Worm (Caenorhabditis elegans) whole organism, L2 larva: ENCODE measurements around the gene fbxa-75.

Experiments used
- C34F6.9 ChIP-seq: fragments of 150-350 bp; optimal IDR thresholded peaks from 2 replicates; lab custom pipeline; 2014; ENCODE audit warnings: missing biosample characterization, missing genetic modification characterization
- F13H6.1 ChIP-seq: sonication (generic microtip); optimal IDR thresholded peaks from 2 replicates; lab custom pipeline; 2016; ENCODE audit warnings: missing genetic modification characterization, missing compliant biosample characterization
- Y55F3AM.14 ChIP-seq: fragments of 200-800 bp; sonication (Bioruptor generic); optimal IDR thresholded peaks from 2 replicates; lab custom pipeline; 2018; ENCODE audit warnings: mild to moderate bottlenecking, missing genetic modification characterization, missing compliant biosample characterization
- ZK546.5 ChIP-seq: sonication (generic microtip); optimal IDR thresholded peaks from 2 replicates; lab custom pipeline; 2017; ENCODE audit warnings: missing biosample characterization, missing genetic modification characterization
- alr-1 ChIP-seq: fragments of 150-350 bp; optimal IDR thresholded peaks from 2 replicates; lab custom pipeline; 2014; ENCODE audit warnings: missing biosample characterization, missing genetic modification characterization
- aly-2 ChIP-seq: fragments of 150-350 bp; optimal IDR thresholded peaks from 2 replicates; lab custom pipeline; 2014; ENCODE audit warnings: missing biosample characterization, missing genetic modification characterization
- blmp-1 ChIP-seq: sonication (generic microtip); optimal IDR thresholded peaks from 2 replicates; lab custom pipeline; 2017; ENCODE audit warnings: missing genetic modification characterization, mild to moderate bottlenecking, missing compliant biosample characterization, antibody characterized with exemption, moderate library complexity; ENCODE audit not compliant: insufficient read depth
- ceh-82 ChIP-seq: fragments of 150-350 bp; optimal IDR thresholded peaks from 2 replicates; lab custom pipeline; 2014; ENCODE audit warnings: missing biosample characterization, missing genetic modification characterization
- crh-2 ChIP-seq: sonication (generic microtip); optimal IDR thresholded peaks from 2 replicates; lab custom pipeline; 2017; ENCODE audit warnings: missing biosample characterization, missing genetic modification characterization
- egl-27 ChIP-seq: sonication (generic microtip); optimal IDR thresholded peaks from 3 replicates; lab custom pipeline; 2017; ENCODE audit warnings: missing biosample characterization, missing genetic modification reagents, missing genetic modification characterization
- elt-1 ChIP-seq: fragments of 150-350 bp; optimal IDR thresholded peaks from 2 replicates; lab custom pipeline; 2014; ENCODE audit warnings: missing biosample characterization, missing genetic modification characterization
- fos-1 ChIP-seq: fragments of 150-350 bp; optimal IDR thresholded peaks from 2 replicates; lab custom pipeline; 2014; ENCODE audit warnings: missing biosample characterization, missing genetic modification characterization
- gmeb-1 ChIP-seq: fragments of 150-350 bp; optimal IDR thresholded peaks from 2 replicates; lab custom pipeline; 2014; ENCODE audit warnings: missing biosample characterization, missing genetic modification characterization
- lin-13 ChIP-seq: fragments of 150-350 bp; optimal IDR thresholded peaks from 2 replicates; lab custom pipeline; 2014; ENCODE audit warnings: missing biosample characterization, missing genetic modification reagents, missing genetic modification characterization
- lin-39 ChIP-seq: fragments of 150-350 bp; optimal IDR thresholded peaks from 2 replicates; lab custom pipeline; 2014; ENCODE audit warnings: missing biosample characterization, missing genetic modification reagents, missing genetic modification characterization
- mdl-1 ChIP-seq, 2 experiments: fragments of 150-350 bp in 1 of 2; sonication (generic microtip) in 1 of 2; optimal IDR thresholded peaks; 2 replicates each; lab custom pipeline; 2017; ENCODE audit warnings: missing biosample characterization in 2 of 2, missing genetic modification characterization in 2 of 2
- nhr-10 ChIP-seq: sonication (generic microtip); optimal IDR thresholded peaks from 2 replicates; lab custom pipeline; 2017; ENCODE audit warnings: missing biosample characterization, missing genetic modification characterization
- nhr-11 ChIP-seq: fragments of 150-350 bp; optimal IDR thresholded peaks from 2 replicates; lab custom pipeline; 2014; ENCODE audit warnings: missing biosample characterization, missing genetic modification characterization
- nhr-12 ChIP-seq: fragments of 150-350 bp; optimal IDR thresholded peaks from 2 replicates; lab custom pipeline; 2014; ENCODE audit warnings: missing biosample characterization, missing genetic modification characterization
- nhr-129 ChIP-seq: fragments of 150-350 bp; optimal IDR thresholded peaks from 2 replicates; lab custom pipeline; 2014; ENCODE audit warnings: missing biosample characterization, missing genetic modification characterization
- nhr-21 ChIP-seq: fragments of 150-350 bp; optimal IDR thresholded peaks from 2 replicates; lab custom pipeline; 2014; ENCODE audit warnings: missing biosample characterization, missing genetic modification characterization
- nhr-23 ChIP-seq: fragments of 150-350 bp; optimal IDR thresholded peaks from 2 replicates; lab custom pipeline; 2014; ENCODE audit warnings: missing biosample characterization, missing genetic modification reagents, missing genetic modification characterization
- nhr-25 ChIP-seq: fragments of 150-350 bp; sonication (generic microtip); optimal IDR thresholded peaks from 3 replicates; lab custom pipeline; 2014; ENCODE audit warnings: missing biosample characterization, missing genetic modification characterization
- nhr-6 ChIP-seq: fragments of 150-350 bp; optimal IDR thresholded peaks from 2 replicates; lab custom pipeline; 2014; ENCODE audit warnings: missing biosample characterization, missing genetic modification characterization
- nhr-77 ChIP-seq: fragments of 150-350 bp; optimal IDR thresholded peaks from 2 replicates; lab custom pipeline; 2014; ENCODE audit warnings: missing biosample characterization, missing genetic modification characterization
- sem-4 ChIP-seq: fragments of 150-350 bp; optimal IDR thresholded peaks from 2 replicates; lab custom pipeline; 2014; ENCODE audit warnings: missing biosample characterization, missing genetic modification reagents, missing genetic modification characterization
- skn-1 ChIP-seq: sonication (generic microtip); optimal IDR thresholded peaks from 2 replicates; lab custom pipeline; 2017; ENCODE audit warnings: missing biosample characterization, missing genetic modification characterization
- sma-3 ChIP-seq: sonication (generic microtip); optimal IDR thresholded peaks from 2 replicates; lab custom pipeline; 2016; ENCODE audit warnings: missing genetic modification reagents, missing genetic modification characterization, missing compliant biosample characterization
- sma-9 ChIP-seq, 2 experiments: fragments of 150-350 bp in 1 of 2; sonication (generic microtip) in 1 of 2; optimal IDR thresholded peaks; 2 replicates each; lab custom pipeline; 2014 to 2016; ENCODE audit warnings: missing genetic modification characterization in 2 of 2, mild to moderate bottlenecking in 1 of 2, missing biosample characterization in 1 of 2, missing compliant biosample characterization in 1 of 2, missing genetic modification reagents in 1 of 2, moderate library complexity in 1 of 2
- unc-55 ChIP-seq: fragments of 150-350 bp; sonication (generic microtip); optimal IDR thresholded peaks from 3 replicates; lab custom pipeline; 2014; ENCODE audit warnings: missing biosample characterization, missing genetic modification reagents, missing genetic modification characterization
- unc-62 ChIP-seq: fragments of 150-350 bp; optimal IDR thresholded peaks from 2 replicates; lab custom pipeline; 2014; ENCODE audit warnings: missing biosample characterization, missing genetic modification reagents, missing genetic modification characterization
- zag-1 ChIP-seq: fragments of 150-350 bp; optimal IDR thresholded peaks from 2 replicates; lab custom pipeline; 2014; ENCODE audit warnings: missing biosample characterization, missing genetic modification characterization
- ztf-11 ChIP-seq: sonication (generic microtip); optimal IDR thresholded peaks from 2 replicates; lab custom pipeline; 2017; ENCODE audit warnings: missing biosample characterization, missing genetic modification characterization
- ztf-4 ChIP-seq: fragments of 150-350 bp; optimal IDR thresholded peaks from 2 replicates; lab custom pipeline; 2014; ENCODE audit warnings: missing biosample characterization, missing genetic modification characterization

fbxa-75 gene

ce11 chrIII:1315038-1315437 is 11.5 kb downstream of the fbxa-75 start, which contains the start of the genes fbxa-80 and fbxa-19:
Gene fbxa-80 (minus strand): TSS chrIII:1315210.
Gene fbxa-19 (plus strand): TSS chrIII:1315401.
- TF ChIP-seq fos-1 (tag; lab: Kevin White, UChicago) (peak; percentile 78), skn-1 (tag; lab: Kevin White, UChicago) (no peak), ztf-11 (tag; lab: Kevin White, UChicago) (no peak)

ce11 chrIII:1321561-1321960 is 18.0 kb downstream of the fbxa-75 start, which contains the start of gene fbxa-15:
Gene fbxa-15 (minus strand): TSS chrIII:1321661.
- TF ChIP-seq lin-39 (no peak), fos-1 (tag; lab: Kevin White, UChicago) (peak; percentile 23)

- TF ChIP-seq C34F6.9 (tag; lab: Kevin White, UChicago) (no peak), nhr-11 (tag; lab: Kevin White, UChicago) (no peak), crh-2 (peak; percentile 1), nhr-129 (tag; lab: Kevin White, UChicago) (no peak), gmeb-1 (tag; lab: Kevin White, UChicago) (no peak), skn-1 (tag; lab: Kevin White, UChicago) (no peak), nhr-25 (tag; lab: Kevin White, UChicago) (no peak), nhr-6 (no peak), nhr-12 (tag; lab: Kevin White, UChicago) (no peak), nhr-23 (tag; lab: Kevin White, UChicago) (no peak), nhr-21 (tag; lab: Kevin White, UChicago) (no peak), alr-1 (tag; lab: Kevin White, UChicago) (no peak), fos-1 (tag; lab: Kevin White, UChicago) (peak; percentile 89), unc-62 (GFP tag; lab: Kevin White, UChicago) (no peak), sma-9 (GFP tag; optimal IDR thresholded peaks at IDR 0.05; lab: Kevin White, UChicago) (peak; percentile 42), sma-9 (tag; optimal IDR thresholded peaks at IDR 0.05; lab: Kevin White, UChicago) (no peak)
These were observed 20.0 kb downstream of the fbxa-75 start for ce11 chrIII:1323555-1323954.

ce11 chrIII:1324513-1324912 is 21.0 kb downstream of the fbxa-75 start, which contains the start of gene fbxa-14:
Gene fbxa-14 (minus strand): TSS chrIII:1324613.
- no peak for TF ChIP-seq unc-62 (GFP tag; lab: Kevin White, UChicago)
- no peak for TF ChIP-seq nhr-10 (tag; lab: Kevin White, UChicago)
- no peak for TF ChIP-seq sem-4
- TF ChIP-seq elt-1 = no peak
- TF ChIP-seq nhr-129 (tag; lab: Kevin White, UChicago) = no peak
- TF ChIP-seq blmp-1 (tag; lab: Kevin White, UChicago) = no peak
- TF ChIP-seq egl-27 (tag; lab: Kevin White, UChicago) = no peak
- TF ChIP-seq zag-1 (tag; lab: Kevin White, UChicago) = no peak
- TF ChIP-seq nhr-25 (tag; lab: Kevin White, UChicago) = no peak
- no peak for TF ChIP-seq crh-2
- TF ChIP-seq ztf-4 (tag; lab: Kevin White, UChicago) = no peak
- no peak for TF ChIP-seq lin-13 (GFP tag; lab: Kevin White, UChicago)
- no peak for TF ChIP-seq sma-3 (GFP tag; lab: Kevin White, UChicago)
- no peak for TF ChIP-seq ZK546.5 (tag; lab: Kevin White, UChicago)
- TF ChIP-seq nhr-6 = no peak
- TF ChIP-seq ztf-11 (tag; lab: Kevin White, UChicago) = no peak
- TF ChIP-seq C34F6.9 (tag; lab: Kevin White, UChicago) = no peak
- no peak for TF ChIP-seq nhr-11 (tag; lab: Kevin White, UChicago)

- TF ChIP-seq nhr-25 (tag; lab: Kevin White, UChicago) = no peak
- no peak for TF ChIP-seq ceh-82 (tag; lab: Kevin White, UChicago)
- no peak for TF ChIP-seq elt-1
- TF ChIP-seq nhr-129 (tag; lab: Kevin White, UChicago) = no peak
- TF ChIP-seq skn-1 (tag; lab: Kevin White, UChicago) = no peak
- TF ChIP-seq F13H6.1 = no peak
- no peak for TF ChIP-seq sem-4
- TF ChIP-seq nhr-11 (tag; lab: Kevin White, UChicago) = no peak
- TF ChIP-seq Y55F3AM.14 (GFP tag; lab: Kevin White, UChicago) = no peak
- TF ChIP-seq aly-2 = no peak
- TF ChIP-seq unc-55 (GFP tag; lab: Kevin White, UChicago) = no peak
- TF ChIP-seq ZK546.5 (tag; lab: Kevin White, UChicago) = no peak
- no peak for TF ChIP-seq nhr-77
- no peak for TF ChIP-seq fos-1 (tag; lab: Kevin White, UChicago)
- no peak for TF ChIP-seq mdl-1 (tag; optimal IDR thresholded peaks at IDR 0.05; lab: Kevin White, UChicago)
- TF ChIP-seq gmeb-1 (tag; lab: Kevin White, UChicago) = no peak
These were observed 23.0 kb downstream of the fbxa-75 start, which contains the start of gene Y82E9BL.18 for ce11 chrIII:1326490-1326889. Gene Y82E9BL.18 (plus strand): TSS chrIII:1326790.
